Worm (Caenorhabditis elegans): ENCODE data around the gene clec-51.

clec-51 gene

DNA sequence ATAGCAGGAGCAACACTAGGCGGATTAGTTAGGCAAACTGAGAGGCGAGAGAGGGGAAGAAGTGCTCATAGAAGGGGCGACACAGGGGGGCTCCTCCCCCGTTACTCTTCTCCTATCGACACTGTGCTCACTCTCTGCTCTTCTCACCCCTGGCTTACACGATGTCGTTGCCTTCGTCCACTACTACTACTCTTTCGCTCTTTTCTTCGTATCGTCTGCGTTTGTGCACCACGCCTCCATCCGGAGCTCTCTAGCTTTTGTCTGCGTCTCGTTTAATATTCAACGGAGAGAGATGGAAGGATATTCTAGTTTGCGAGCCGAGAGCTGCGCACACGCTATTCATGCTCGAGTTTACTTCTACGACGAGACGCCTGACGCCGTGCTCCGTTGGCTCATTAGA is 19.7 kb upstream of the clec-51 start:
- TF ChIP-seq him-1 (tag; optimal IDR thresholded peaks at IDR 0.05) (peak; percentile 50), dao-5 (tag; optimal IDR thresholded peaks at IDR 0.05) (no peak), W03F9.2 (tag; optimal IDR thresholded peaks at IDR 0.05) (no peak)

ce11 chrIV:8182566-8182965 is 19.0 kb upstream of the clec-51 start:
- TF ChIP-seq him-1 (tag; optimal IDR thresholded peaks at IDR 0.05) (no peak), dao-5 (tag; optimal IDR thresholded peaks at IDR 0.05) (no peak), W03F9.2 (tag; optimal IDR thresholded peaks at IDR 0.05) (no peak)

ce11 chrIV:8181404-8181803 is 17.8 kb upstream of the clec-51 start:
- TF ChIP-seq W03F9.2 (tag; optimal IDR thresholded peaks at IDR 0.05) = no peak

- no peak for TF ChIP-seq him-1 (tag; optimal IDR thresholded peaks at IDR 0.05)
- TF ChIP-seq W03F9.2 (tag; optimal IDR thresholded peaks at IDR 0.05) = no peak
- TF ChIP-seq dao-5 (tag; optimal IDR thresholded peaks at IDR 0.05) = no peak
Measured at ce11 chrIV:8175686-8176532, 12.3 kb upstream of the clec-51 start, which contains the start of gene pct-1. TSS of gene pct-1 (plus strand) at chrIV:8176482.

DNA sequence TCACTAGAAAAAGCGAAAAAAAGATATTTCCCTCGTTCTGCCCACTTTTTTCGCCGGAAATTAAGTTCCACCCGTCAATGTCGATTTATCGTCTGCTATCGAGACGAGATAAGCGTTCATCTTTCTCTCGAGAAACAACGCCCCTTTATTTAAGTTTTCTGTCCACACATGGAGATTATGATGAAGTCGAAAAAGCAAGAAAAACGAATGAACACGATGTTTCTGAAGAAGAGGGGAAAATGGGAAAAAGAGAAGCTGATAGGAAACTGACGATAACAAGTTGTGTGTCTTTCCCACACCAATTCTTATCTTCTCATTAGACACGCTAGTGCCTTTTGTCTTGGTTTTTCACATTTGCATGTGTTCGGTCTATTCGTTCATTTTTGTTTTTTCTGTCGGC is 11.2 kb upstream of the clec-51 start:
- no peak for TF ChIP-seq dao-5 (tag; optimal IDR thresholded peaks at IDR 0.05)
- TF ChIP-seq W03F9.2 (tag; optimal IDR thresholded peaks at IDR 0.05) = no peak
- no peak for TF ChIP-seq him-1 (tag; optimal IDR thresholded peaks at IDR 0.05)

ce11 chrIV:8173610-8174009 is 10.0 kb upstream of the clec-51 start:
- TF ChIP-seq him-1 (tag; optimal IDR thresholded peaks at IDR 0.05) = no peak
- TF ChIP-seq W03F9.2 (tag; optimal IDR thresholded peaks at IDR 0.05) = no peak
- TF ChIP-seq dao-5 (tag; optimal IDR thresholded peaks at IDR 0.05) = no peak

DNA sequence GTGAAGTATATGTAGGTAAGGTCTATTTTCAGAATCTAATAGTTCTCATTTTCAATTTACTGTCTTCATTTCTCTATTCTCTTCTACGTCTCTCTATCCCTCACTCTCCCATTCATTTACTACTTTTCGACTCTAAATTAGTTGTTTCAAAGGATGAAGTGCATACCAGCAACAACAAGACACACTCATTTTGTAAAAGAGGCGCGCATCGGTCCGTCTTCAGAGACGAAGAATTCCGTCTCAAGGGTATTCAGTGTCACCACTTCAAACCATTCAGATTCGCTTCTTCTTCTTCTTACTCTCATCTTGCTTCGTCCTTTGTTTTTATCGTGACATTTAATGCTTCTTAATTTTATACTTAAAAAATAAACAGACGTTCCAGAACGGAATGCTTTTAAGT is 7.8 kb upstream of the clec-51 start:
- TF ChIP-seq W03F9.2 (tag; optimal IDR thresholded peaks at IDR 0.05) = no peak
- no peak for TF ChIP-seq him-1 (tag; optimal IDR thresholded peaks at IDR 0.05)
- no peak for TF ChIP-seq dao-5 (tag; optimal IDR thresholded peaks at IDR 0.05)

DNA sequence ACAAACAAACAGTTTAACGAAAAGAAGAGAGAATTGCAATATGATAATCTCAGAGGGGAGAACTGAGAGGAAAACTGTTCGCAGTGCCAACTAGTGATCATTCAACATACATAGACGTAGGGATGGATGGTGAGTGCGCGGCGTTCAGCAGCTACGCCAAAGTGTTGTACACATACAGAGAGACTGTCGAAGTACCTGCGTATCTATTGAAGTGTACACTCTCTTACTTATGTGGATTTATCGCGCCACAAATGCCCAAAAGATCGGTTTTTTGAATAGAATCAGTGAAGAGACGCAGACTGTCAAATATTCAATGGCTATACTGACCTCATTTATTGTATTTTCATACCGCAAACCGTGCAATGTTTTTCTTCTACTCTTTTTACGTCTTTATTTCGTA is 6.7 kb upstream of the clec-51 start:
- TF ChIP-seq W03F9.2 (tag; optimal IDR thresholded peaks at IDR 0.05) (no peak), him-1 (tag; optimal IDR thresholded peaks at IDR 0.05) (no peak), dao-5 (tag; optimal IDR thresholded peaks at IDR 0.05) (no peak)

ce11 chrIV:8169674-8170073 is 6.1 kb upstream of the clec-51 start, which contains the start of gene C07G1.15:
TSS of gene C07G1.15 (plus strand) at chrIV:8169974.
- no peak for TF ChIP-seq W03F9.2 (tag; optimal IDR thresholded peaks at IDR 0.05)
- no peak for TF ChIP-seq dao-5 (tag; optimal IDR thresholded peaks at IDR 0.05)
- no peak for TF ChIP-seq him-1 (tag; optimal IDR thresholded peaks at IDR 0.05)

DNA sequence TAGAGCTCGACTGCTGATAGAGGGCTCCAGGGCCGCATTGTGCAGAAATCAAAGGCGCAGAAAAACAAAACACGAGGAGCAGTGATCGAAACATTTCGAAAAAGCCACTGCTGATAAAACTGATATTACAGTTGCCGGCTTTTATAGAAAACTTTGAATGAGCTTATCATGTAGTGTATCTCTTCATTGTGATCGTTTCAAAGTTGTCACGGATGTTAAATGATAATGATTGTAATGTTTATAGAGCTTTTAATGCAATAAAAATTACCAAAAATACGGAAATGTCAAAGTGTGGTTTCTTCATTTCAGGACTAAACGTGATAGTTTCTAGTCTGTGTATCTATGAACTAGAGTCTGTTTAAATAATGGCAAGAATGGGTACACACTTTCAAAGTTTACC is 5.1 kb upstream of the clec-51 start, which contains the start of gene clec-52:
TSS of gene clec-52 (minus strand) at position 101 of the 400 bp plus-strand sequence.
- TF ChIP-seq W03F9.2 (tag; optimal IDR thresholded peaks at IDR 0.05) (no peak), him-1 (tag; optimal IDR thresholded peaks at IDR 0.05) (no peak), dao-5 (tag; optimal IDR thresholded peaks at IDR 0.05) (no peak)

- TF ChIP-seq dao-5 (tag; optimal IDR thresholded peaks at IDR 0.05) = no peak
- no peak for TF ChIP-seq W03F9.2 (tag; optimal IDR thresholded peaks at IDR 0.05)
- no peak for TF ChIP-seq him-1 (tag; optimal IDR thresholded peaks at IDR 0.05)
Measured at ce11 chrIV:8165950-8166349, 2.4 kb upstream of the clec-51 start, which contains the start of gene B0218.7. TSS of gene B0218.7 (minus strand) at chrIV:8166050.

- TF ChIP-seq dao-5 (tag; optimal IDR thresholded peaks at IDR 0.05) (no peak), him-1 (tag; optimal IDR thresholded peaks at IDR 0.05) (no peak), W03F9.2 (tag; optimal IDR thresholded peaks at IDR 0.05) (no peak)
Measured at ce11 chrIV:8164515-8164914, 915 bp upstream of the clec-51 start.

- no peak for TF ChIP-seq W03F9.2 (tag; optimal IDR thresholded peaks at IDR 0.05)
- TF ChIP-seq dao-5 (tag; optimal IDR thresholded peaks at IDR 0.05) = no peak
- TF ChIP-seq him-1 (tag; optimal IDR thresholded peaks at IDR 0.05) = no peak
Measured at ce11 chrIV:8161774-8162173, 1.8 kb downstream of the clec-51 start.

ce11 chrIV:8159995-8160394 is 3.6 kb downstream of the clec-51 start:
- TF ChIP-seq him-1 (tag; optimal IDR thresholded peaks at IDR 0.05) = no peak
- TF ChIP-seq W03F9.2 (tag; optimal IDR thresholded peaks at IDR 0.05) = no peak
- TF ChIP-seq dao-5 (tag; optimal IDR thresholded peaks at IDR 0.05) = no peak

DNA sequence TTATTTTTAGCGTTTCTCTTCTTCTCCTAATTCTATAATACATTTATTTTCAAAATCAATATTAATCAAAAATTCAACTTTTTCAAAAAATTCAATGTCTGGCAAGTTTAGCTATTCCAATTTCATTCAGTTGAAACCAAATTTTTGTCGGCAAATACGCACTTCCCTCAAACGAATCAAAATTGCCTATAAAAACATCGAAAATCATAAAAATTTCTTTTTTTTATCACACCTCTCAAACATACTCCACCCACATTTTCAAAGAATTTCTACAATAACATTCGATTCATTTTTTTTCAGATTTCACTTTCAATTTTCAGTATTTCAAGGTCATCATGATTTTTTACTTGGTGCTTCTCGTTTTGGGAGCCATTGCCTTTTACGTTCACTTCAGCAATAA is 4.5 kb downstream of the clec-51 start, which contains the start of gene faah-1:
TSS of gene faah-1 (plus strand) at position 301 of the 400 bp plus-strand sequence.
- TF ChIP-seq dao-5 (tag; optimal IDR thresholded peaks at IDR 0.05) (no peak), him-1 (tag; optimal IDR thresholded peaks at IDR 0.05) (no peak), W03F9.2 (tag; optimal IDR thresholded peaks at IDR 0.05) (no peak)

Measured in whole organism, L4/young adult.